Worm (Caenorhabditis elegans) whole organism, L2 larva: ENCODE results near the gene ddn-2.

Source experiments
- C34F6.9 ChIP-seq: fragments of 150-350 bp; optimal IDR thresholded peaks from 2 replicates; lab custom pipeline; 2014; ENCODE audit warnings: missing biosample characterization, missing genetic modification characterization
- F13H6.1 ChIP-seq: sonication (generic microtip); optimal IDR thresholded peaks from 2 replicates; lab custom pipeline; 2016; ENCODE audit warnings: missing genetic modification characterization, missing compliant biosample characterization
- ZK546.5 ChIP-seq: sonication (generic microtip); optimal IDR thresholded peaks from 2 replicates; lab custom pipeline; 2017; ENCODE audit warnings: missing biosample characterization, missing genetic modification characterization
- aly-2 ChIP-seq: fragments of 150-350 bp; optimal IDR thresholded peaks from 2 replicates; lab custom pipeline; 2014; ENCODE audit warnings: missing biosample characterization, missing genetic modification characterization
- ama-1 ChIP-seq: fragments of 150-350 bp; optimal IDR thresholded peaks from 2 replicates; lab custom pipeline; 2018; ENCODE audit warnings: inconsistent platforms
- blmp-1 ChIP-seq: sonication (generic microtip); optimal IDR thresholded peaks from 2 replicates; lab custom pipeline; 2017; ENCODE audit warnings: missing genetic modification characterization, mild to moderate bottlenecking, missing compliant biosample characterization, antibody characterized with exemption, moderate library complexity; ENCODE audit not compliant: insufficient read depth
- ceh-16 ChIP-seq: fragments of 150-350 bp; optimal IDR thresholded peaks from 2 replicates; lab custom pipeline; 2014; ENCODE audit warnings: missing biosample characterization, missing genetic modification characterization
- ceh-82 ChIP-seq: fragments of 150-350 bp; optimal IDR thresholded peaks from 2 replicates; lab custom pipeline; 2014; ENCODE audit warnings: missing biosample characterization, missing genetic modification characterization
- crh-2 ChIP-seq: sonication (generic microtip); optimal IDR thresholded peaks from 2 replicates; lab custom pipeline; 2017; ENCODE audit warnings: missing biosample characterization, missing genetic modification characterization
- egl-27 ChIP-seq: sonication (generic microtip); optimal IDR thresholded peaks from 3 replicates; lab custom pipeline; 2017; ENCODE audit warnings: missing biosample characterization, missing genetic modification reagents, missing genetic modification characterization
- elt-1 ChIP-seq: fragments of 150-350 bp; optimal IDR thresholded peaks from 2 replicates; lab custom pipeline; 2014; ENCODE audit warnings: missing biosample characterization, missing genetic modification characterization
- elt-3 ChIP-seq: sonication (generic microtip); optimal IDR thresholded peaks from 2 replicates; lab custom pipeline; 2017; ENCODE audit warnings: missing biosample characterization, missing genetic modification characterization
- fos-1 ChIP-seq: fragments of 150-350 bp; optimal IDR thresholded peaks from 2 replicates; lab custom pipeline; 2014; ENCODE audit warnings: missing biosample characterization, missing genetic modification characterization
- gmeb-1 ChIP-seq: fragments of 150-350 bp; optimal IDR thresholded peaks from 2 replicates; lab custom pipeline; 2014; ENCODE audit warnings: missing biosample characterization, missing genetic modification characterization
- lin-39 ChIP-seq: fragments of 150-350 bp; optimal IDR thresholded peaks from 2 replicates; lab custom pipeline; 2014; ENCODE audit warnings: missing biosample characterization, missing genetic modification reagents, missing genetic modification characterization
- lsy-2 ChIP-seq, 2 experiments: fragments of 150-350 bp in 1 of 2; sonication (generic microtip) in 1 of 2; optimal IDR thresholded peaks; 2 replicates each; lab custom pipeline; 2014 to 2017; ENCODE audit warnings: missing biosample characterization in 2 of 2, missing genetic modification characterization in 2 of 2
- mbf-1 ChIP-seq: sonication (generic microtip); optimal IDR thresholded peaks from 2 replicates; lab custom pipeline; 2017; ENCODE audit warnings: missing biosample characterization, missing genetic modification characterization
- mdl-1 ChIP-seq, 2 experiments: fragments of 150-350 bp in 1 of 2; sonication (generic microtip) in 1 of 2; optimal IDR thresholded peaks; 2 replicates each; lab custom pipeline; 2017; ENCODE audit warnings: missing biosample characterization in 2 of 2, missing genetic modification characterization in 2 of 2
- nhr-10 ChIP-seq: sonication (generic microtip); optimal IDR thresholded peaks from 2 replicates; lab custom pipeline; 2017; ENCODE audit warnings: missing biosample characterization, missing genetic modification characterization
- nhr-11 ChIP-seq: fragments of 150-350 bp; optimal IDR thresholded peaks from 2 replicates; lab custom pipeline; 2014; ENCODE audit warnings: missing biosample characterization, missing genetic modification characterization
- nhr-12 ChIP-seq: fragments of 150-350 bp; optimal IDR thresholded peaks from 2 replicates; lab custom pipeline; 2014; ENCODE audit warnings: missing biosample characterization, missing genetic modification characterization
- nhr-129 ChIP-seq: fragments of 150-350 bp; optimal IDR thresholded peaks from 2 replicates; lab custom pipeline; 2014; ENCODE audit warnings: missing biosample characterization, missing genetic modification characterization
- nhr-21 ChIP-seq: fragments of 150-350 bp; optimal IDR thresholded peaks from 2 replicates; lab custom pipeline; 2014; ENCODE audit warnings: missing biosample characterization, missing genetic modification characterization
- nhr-25 ChIP-seq: fragments of 150-350 bp; sonication (generic microtip); optimal IDR thresholded peaks from 3 replicates; lab custom pipeline; 2014; ENCODE audit warnings: missing biosample characterization, missing genetic modification characterization
- nhr-6 ChIP-seq: fragments of 150-350 bp; optimal IDR thresholded peaks from 2 replicates; lab custom pipeline; 2014; ENCODE audit warnings: missing biosample characterization, missing genetic modification characterization
- nhr-77 ChIP-seq: fragments of 150-350 bp; optimal IDR thresholded peaks from 2 replicates; lab custom pipeline; 2014; ENCODE audit warnings: missing biosample characterization, missing genetic modification characterization
- sem-4 ChIP-seq: fragments of 150-350 bp; optimal IDR thresholded peaks from 2 replicates; lab custom pipeline; 2014; ENCODE audit warnings: missing biosample characterization, missing genetic modification reagents, missing genetic modification characterization
- skn-1 ChIP-seq: sonication (generic microtip); optimal IDR thresholded peaks from 2 replicates; lab custom pipeline; 2017; ENCODE audit warnings: missing biosample characterization, missing genetic modification characterization
- sma-3 ChIP-seq: sonication (generic microtip); optimal IDR thresholded peaks from 2 replicates; lab custom pipeline; 2016; ENCODE audit warnings: missing genetic modification reagents, missing genetic modification characterization, missing compliant biosample characterization
- sma-9 ChIP-seq, 2 experiments: fragments of 150-350 bp in 1 of 2; sonication (generic microtip) in 1 of 2; optimal IDR thresholded peaks; 2 replicates each; lab custom pipeline; 2014 to 2016; ENCODE audit warnings: missing genetic modification characterization in 2 of 2, mild to moderate bottlenecking in 1 of 2, missing biosample characterization in 1 of 2, missing compliant biosample characterization in 1 of 2, missing genetic modification reagents in 1 of 2, moderate library complexity in 1 of 2
- unc-55 ChIP-seq: fragments of 150-350 bp; sonication (generic microtip); optimal IDR thresholded peaks from 3 replicates; lab custom pipeline; 2014; ENCODE audit warnings: missing biosample characterization, missing genetic modification reagents, missing genetic modification characterization
- unc-62 ChIP-seq: fragments of 150-350 bp; optimal IDR thresholded peaks from 2 replicates; lab custom pipeline; 2014; ENCODE audit warnings: missing biosample characterization, missing genetic modification reagents, missing genetic modification characterization
- zag-1 ChIP-seq: fragments of 150-350 bp; optimal IDR thresholded peaks from 2 replicates; lab custom pipeline; 2014; ENCODE audit warnings: missing biosample characterization, missing genetic modification characterization
- ztf-4 ChIP-seq: fragments of 150-350 bp; optimal IDR thresholded peaks from 2 replicates; lab custom pipeline; 2014; ENCODE audit warnings: missing biosample characterization, missing genetic modification characterization

Gene ddn-2

DNA sequence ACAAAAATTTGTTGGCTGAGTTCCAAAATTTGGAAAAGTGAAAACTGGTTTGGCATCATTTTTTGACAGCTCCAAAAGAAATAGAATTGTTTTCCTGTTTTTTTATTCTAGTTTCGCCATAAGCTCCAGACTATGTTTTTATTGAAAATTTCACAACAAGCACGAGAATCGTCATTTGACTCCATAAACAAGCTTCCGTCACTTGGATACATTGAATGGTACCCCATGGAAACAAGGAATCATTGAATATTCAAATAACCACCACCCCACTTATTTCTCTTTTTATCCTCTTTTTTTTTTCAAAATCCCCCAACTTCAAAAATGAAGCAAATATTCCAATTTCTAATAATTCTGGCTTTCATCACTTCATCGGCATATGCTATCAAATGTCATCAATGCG, at the start of gene ddn-2:
Gene ddn-2, plus strand, starts transcription at position 301 of the 400 bp plus-strand sequence.
- TF ChIP-seq skn-1 (tag; lab: Kevin White, UChicago) (no peak), sma-3 (GFP tag; lab: Kevin White, UChicago) (no peak), aly-2 (no peak), fos-1 (tag; lab: Kevin White, UChicago) (no peak), egl-27 (no peak), nhr-12 (no peak), elt-3 (no peak), ZK546.5 (tag; lab: Kevin White, UChicago) (no peak), sma-9 (GFP tag; optimal IDR thresholded peaks at IDR 0.05; lab: Kevin White, UChicago) (no peak), sma-9 (tag; optimal IDR thresholded peaks at IDR 0.05; lab: Kevin White, UChicago) (no peak)

DNA sequence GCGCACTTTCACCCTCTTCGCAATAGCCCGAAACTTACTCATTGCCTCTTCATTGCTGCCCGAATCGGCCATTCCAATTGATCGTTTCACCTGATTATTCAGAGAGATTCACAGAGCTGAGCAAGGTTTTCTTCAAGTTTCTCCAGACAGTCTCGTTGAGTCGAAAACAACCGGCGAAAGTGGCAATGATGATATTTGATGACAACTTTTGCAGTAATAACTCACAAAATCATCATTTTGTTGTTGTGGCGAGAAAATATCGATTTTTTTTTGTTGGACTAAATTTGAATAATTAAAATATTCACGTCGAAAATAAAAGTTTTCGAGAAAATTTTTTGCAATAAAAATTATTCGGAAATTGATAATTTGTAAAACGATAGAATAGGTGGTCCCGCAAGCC, 43.3 kb upstream of the ddn-2 start, which contains the start of gene snf-5:
Gene snf-5, minus strand, starts transcription at position 182 of the 400 bp plus-strand sequence.
- TF ChIP-seq nhr-25 (tag; lab: Kevin White, UChicago) (no peak), nhr-11 (no peak), aly-2 (no peak), ztf-4 (tag; lab: Kevin White, UChicago) (no peak), ama-1 (lab: Kevin White, UChicago) (no peak), lin-39 (no peak), nhr-10 (tag; lab: Kevin White, UChicago) (no peak), sma-9 (GFP tag; optimal IDR thresholded peaks at IDR 0.05; lab: Kevin White, UChicago) (no peak), sma-9 (tag; optimal IDR thresholded peaks at IDR 0.05; lab: Kevin White, UChicago) (no peak), zag-1 (tag; lab: Kevin White, UChicago) (no peak), unc-62 (GFP tag; lab: Kevin White, UChicago) (no peak), mdl-1 (tag; optimal IDR thresholded peaks at IDR 0.05; lab: Kevin White, UChicago) (no peak)

DNA sequence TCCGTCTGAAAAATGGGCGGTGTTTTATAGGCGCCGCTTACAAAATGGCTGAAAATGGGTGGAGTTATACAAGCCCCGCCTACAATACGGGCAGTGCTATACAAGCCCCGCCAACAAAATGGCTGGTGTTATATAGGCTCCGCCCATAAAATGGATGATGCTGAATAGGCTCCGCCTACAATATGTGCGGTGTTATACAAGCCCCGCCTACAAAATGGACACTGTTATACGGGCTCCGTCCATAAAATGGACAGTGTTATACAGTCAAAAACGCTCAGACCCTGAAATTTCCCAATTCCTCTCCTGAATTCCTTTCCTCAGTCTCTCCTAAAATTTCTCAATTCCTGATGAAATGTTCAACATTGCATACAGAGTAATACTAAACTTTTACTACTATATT, 42.8 kb upstream of the ddn-2 start:
- no peak for TF ChIP-seq zag-1 (tag; lab: Kevin White, UChicago)
- TF ChIP-seq ceh-82, result no peak
- TF ChIP-seq ceh-16 (tag; lab: Kevin White, UChicago), result no peak
- TF ChIP-seq nhr-77 (tag; lab: Kevin White, UChicago), result no peak
- TF ChIP-seq mbf-1 (tag; lab: Kevin White, UChicago), result no peak
- TF ChIP-seq ztf-4 (tag; lab: Kevin White, UChicago), result no peak
- no peak for TF ChIP-seq nhr-10 (tag; lab: Kevin White, UChicago)
- TF ChIP-seq crh-2, result no peak

DNA sequence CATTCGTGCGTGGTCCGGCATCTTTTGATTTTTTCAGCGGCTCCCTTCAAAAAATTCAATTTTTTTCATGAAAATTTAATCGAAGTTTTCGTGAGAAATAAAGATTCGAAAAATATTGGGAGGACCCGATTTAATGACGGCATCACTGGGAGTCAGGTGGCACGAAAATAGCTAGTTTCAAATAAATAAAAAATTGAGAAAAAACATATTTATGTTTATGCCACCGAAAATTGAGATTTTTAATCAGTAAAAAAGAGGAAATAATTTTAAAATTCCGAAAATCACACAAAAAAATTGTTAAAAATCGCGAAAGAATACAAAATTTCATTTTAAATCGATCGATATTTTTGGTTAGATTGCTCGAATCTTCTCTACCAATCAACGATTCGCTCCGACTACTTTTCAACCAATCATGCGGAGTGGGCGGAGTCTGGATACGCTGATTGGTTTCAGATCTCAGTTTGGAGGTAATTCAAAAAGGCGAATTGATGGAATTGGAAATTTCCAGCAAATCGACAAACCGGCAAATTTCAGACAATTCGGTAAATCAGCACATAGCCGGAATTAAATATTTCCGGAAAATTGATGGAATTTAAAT, 30.7 kb upstream of the ddn-2 start, which contains the start of gene gsy-1:
Gene gsy-1, minus strand, starts transcription at position 51 of the 598 bp plus-strand sequence.
- TF ChIP-seq ZK546.5 (tag; lab: Kevin White, UChicago) (no peak), nhr-21 (no peak), nhr-25 (tag; lab: Kevin White, UChicago) (no peak), lsy-2 (tag; optimal IDR thresholded peaks at IDR 0.05; lab: Kevin White, UChicago) (no peak), nhr-6 (tag; lab: Kevin White, UChicago) (no peak), gmeb-1 (tag; lab: Kevin White, UChicago) (no peak), fos-1 (tag; lab: Kevin White, UChicago) (no peak), blmp-1 (tag; lab: Kevin White, UChicago) (no peak)

DNA sequence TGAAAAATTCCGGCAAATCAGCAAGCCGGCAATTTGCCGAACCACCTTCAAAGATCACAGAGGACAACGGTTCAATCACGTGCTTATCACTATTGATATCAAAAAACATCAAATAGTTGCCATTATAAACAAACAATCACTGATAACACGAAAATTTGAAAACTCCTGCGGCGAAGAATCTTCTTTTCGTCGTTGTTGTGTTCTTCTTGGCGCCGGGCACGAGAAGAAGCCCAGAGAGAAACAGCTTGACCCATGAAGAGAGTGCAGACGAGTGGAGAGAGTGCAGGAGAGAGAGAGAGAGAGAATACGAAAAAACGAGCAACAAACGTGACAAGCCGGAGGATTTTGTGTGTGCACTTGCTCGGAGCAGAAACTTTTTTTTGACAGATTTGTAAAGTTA, 30.2 kb upstream of the ddn-2 start:
- TF ChIP-seq mbf-1 (tag; lab: Kevin White, UChicago) (no peak), C34F6.9 (peak; percentile 43), crh-2 (peak; percentile 66), elt-1 (tag; lab: Kevin White, UChicago) (no peak), skn-1 (tag; lab: Kevin White, UChicago) (no peak), egl-27 (peak; percentile 24), gmeb-1 (tag; lab: Kevin White, UChicago) (peak; percentile 54), elt-3 (no peak), unc-55 (GFP tag; lab: Kevin White, UChicago) (peak; percentile 18), F13H6.1 (tag; lab: Kevin White, UChicago) (peak; percentile 84), lsy-2 (tag; optimal IDR thresholded peaks at IDR 0.05; lab: Kevin White, UChicago) (peak in 1 of 2 experiments; percentile 50), sma-3 (GFP tag; lab: Kevin White, UChicago) (peak; percentile 26), mdl-1 (tag; optimal IDR thresholded peaks at IDR 0.05; lab: Kevin White, UChicago) (peak; percentile 10 to 81), sem-4 (tag; lab: Kevin White, UChicago) (no peak), fos-1 (tag; lab: Kevin White, UChicago) (peak; percentile 79), sma-9 (GFP tag; optimal IDR thresholded peaks at IDR 0.05; lab: Kevin White, UChicago) (peak; percentile 66), sma-9 (tag; optimal IDR thresholded peaks at IDR 0.05; lab: Kevin White, UChicago) (no peak), nhr-129 (tag; lab: Kevin White, UChicago) (peak; percentile 74)
